Worm (Caenorhabditis elegans) whole organism, young adult: ENCODE measurements around the gene nhr-137.
A peak's percentile ranks its signal among the peaks of the same experiment; 100 is the strongest.

Source experiments
- B0336.3 ChIP-seq: fragments of 200-800 bp; sonication (Bioruptor generic); IDR thresholded peaks from 2 replicates; pipeline ENCODE4 v1.3.6; 2022; ENCODE audit warnings: missing genetic modification characterization, missing compliant biosample characterization
- Y53G8AR.9 ChIP-seq: fragments of 200-800 bp; sonication (Bioruptor generic); conservative IDR thresholded peaks from 2 replicates; pipeline ENCODE4 v1.3.6; 2022; ENCODE audit warnings: missing genetic modification reagents, missing genetic modification characterization, missing compliant biosample characterization
- Y79H2A.3 ChIP-seq: fragments of 200-800 bp; sonication (Bioruptor generic); conservative IDR thresholded peaks from 2 replicates; pipeline ENCODE4 v1.3.6; 2022; ENCODE audit warnings: missing genetic modification reagents, missing genetic modification characterization, missing compliant biosample characterization
- atf-7 ChIP-seq: sonication (generic microtip); optimal IDR thresholded peaks from 2 replicates; lab custom pipeline; 2017; ENCODE audit warnings: mild to moderate bottlenecking, missing genetic modification characterization, missing compliant biosample characterization
- nhr-80 ChIP-seq: sonication (generic microtip); optimal IDR thresholded peaks from 2 replicates; lab custom pipeline; 2016; ENCODE audit warnings: missing genetic modification characterization, missing compliant biosample characterization
- tlf-1 ChIP-seq: fragments of 200-800 bp; sonication (Bioruptor generic); optimal IDR thresholded peaks from 2 replicates; lab custom pipeline; 2018; ENCODE audit warnings: mild to moderate bottlenecking, missing genetic modification characterization, missing compliant biosample characterization
- xnd-1 ChIP-seq: sonication (generic microtip); optimal IDR thresholded peaks from 2 replicates; lab custom pipeline; 2016; ENCODE audit warnings: missing genotype, missing genetic modification reagents, missing genetic modification characterization, missing compliant biosample characterization

- TF ChIP-seq Y53G8AR.9 (GFP tag; lab: Robert Waterston, UW) (no peak), B0336.3 (GFP tag; lab: Robert Waterston, UW) (no peak), tlf-1 (GFP tag; lab: Kevin White, UChicago) (no peak), atf-7 (no peak), Y79H2A.3 (no peak), xnd-1 (tag; lab: Kevin White, UChicago) (no peak), nhr-80 (tag; lab: Kevin White, UChicago) (peak; percentile 63)
Measured at ce11 chrX:6674333-6674919, 5.6 kb upstream of the nhr-137 start, which contains the start of gene F38B6.4.
